Worm (Caenorhabditis elegans) whole organism, L2 larva: Measurements from ENCODE around the gene Y53F4B.12.

Experiments used
- mab-5 ChIP-seq: fragments of 150-350 bp; optimal IDR thresholded peaks from 2 replicates; lab custom pipeline; 2014; ENCODE audit warnings: missing biosample characterization, missing genetic modification characterization
- unc-39 ChIP-seq: fragments of 150-350 bp; optimal IDR thresholded peaks from 2 replicates; lab custom pipeline; 2014; ENCODE audit warnings: missing biosample characterization, missing genetic modification characterization
- ztf-11 ChIP-seq: sonication (generic microtip); optimal IDR thresholded peaks from 2 replicates; lab custom pipeline; 2017; ENCODE audit warnings: missing biosample characterization, missing genetic modification characterization

DNA sequence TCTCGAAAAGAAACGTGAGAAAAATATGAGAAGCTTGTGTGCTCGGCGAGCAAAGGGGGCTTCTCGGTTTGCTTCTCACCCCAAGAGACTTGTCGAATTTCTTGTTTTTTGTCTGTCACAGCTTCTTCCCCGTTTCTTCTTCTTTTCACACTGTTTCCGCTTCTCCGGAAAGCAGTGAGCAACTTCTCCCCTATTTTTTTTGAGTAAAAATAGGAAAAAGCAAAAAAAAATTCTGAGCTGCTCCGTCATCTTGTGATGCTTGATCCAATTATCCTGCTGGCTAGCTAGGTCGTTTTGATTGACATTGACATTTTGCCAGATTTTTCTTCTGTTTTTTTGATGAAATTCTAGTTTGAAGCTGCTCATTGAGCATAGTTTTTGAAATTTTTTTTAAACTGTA lies 4.6 kb upstream of the Y53F4B.12 start, which contains the start of gene Y53F4B.51:
- TF ChIP-seq mab-5 (no peak), unc-39 (tag; lab: Kevin White, UChicago) (no peak), ztf-11 (tag; lab: Kevin White, UChicago) (no peak)
